Worm (Caenorhabditis elegans): ENCODE data around the gene cux-7.

cux-7 gene

DNA sequence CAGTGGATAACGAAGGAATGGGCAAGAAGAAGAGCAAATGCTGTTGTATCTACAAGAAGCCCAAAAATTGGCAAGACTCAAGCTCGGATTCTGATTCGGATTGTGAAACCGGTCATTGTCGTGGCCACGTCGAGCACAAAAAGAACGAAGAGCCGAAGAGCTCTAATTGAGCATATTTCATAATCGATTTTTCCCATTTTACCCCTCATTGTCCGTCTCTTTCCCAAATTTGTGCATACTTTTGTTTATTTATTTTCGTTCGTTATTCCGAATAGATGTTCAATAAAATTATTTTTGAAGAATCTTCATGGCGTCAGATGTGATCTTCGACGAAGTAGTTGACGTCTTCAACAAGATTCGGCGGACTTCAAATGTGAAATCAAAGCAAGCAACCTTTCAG lies 518 bp upstream of the cux-7 start, which contains the start of gene lig-4:
Gene lig-4 (plus strand): TSS at position 301 of the 400 bp plus-strand sequence.
- no peak for TF ChIP-seq nhr-6 (tag; optimal IDR thresholded peaks at IDR 0.05)
- TF ChIP-seq ZK546.5 (tag; optimal IDR thresholded peaks at IDR 0.05) = no peak
- TF ChIP-seq ces-1 (GFP tag; optimal IDR thresholded peaks at IDR 0.05) = no peak
- no peak for TF ChIP-seq saeg-2 (GFP tag; IDR thresholded peaks at IDR 0.05)
- TF ChIP-seq daf-19 (GFP tag; conservative IDR thresholded peaks at IDR 0.05) = no peak
- TF ChIP-seq nhr-41 (GFP tag; IDR thresholded peaks at IDR 0.05) = no peak
- TF ChIP-seq Y75B8A.6 (GFP tag; IDR thresholded peaks at IDR 0.05) = no peak
- TF ChIP-seq dpl-1 (GFP tag; optimal IDR thresholded peaks at IDR 0.05) = no peak
- TF ChIP-seq rbr-2 (tag; optimal IDR thresholded peaks at IDR 0.05) = no peak
- no peak for TF ChIP-seq zip-2 (tag; optimal IDR thresholded peaks at IDR 0.05)
- no peak for TF ChIP-seq hlh-11 (tag; optimal IDR thresholded peaks at IDR 0.05)
- TF ChIP-seq egl-43 (GFP tag; IDR thresholded peaks at IDR 0.05) = no peak
- no peak for TF ChIP-seq gei-8 (GFP tag; optimal IDR thresholded peaks at IDR 0.05)

DNA sequence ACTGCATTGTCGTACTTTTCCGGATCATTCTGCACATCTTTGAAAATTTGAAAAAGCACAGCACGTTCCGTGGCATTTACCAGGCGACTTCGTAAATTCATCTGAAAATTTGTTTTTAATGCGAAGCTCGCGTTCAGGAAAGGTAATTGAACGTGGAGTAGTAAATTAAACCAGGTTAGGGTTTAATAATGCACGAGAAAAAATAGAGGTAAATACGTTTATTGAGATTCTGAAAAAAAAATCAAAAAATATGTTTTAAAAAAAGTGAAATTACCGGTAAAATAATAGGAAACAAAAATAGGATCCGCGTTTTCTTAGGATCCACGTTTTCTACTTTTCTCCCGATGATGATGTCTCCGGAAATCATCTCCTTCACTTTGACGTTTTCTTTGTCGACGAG lies 2.2 kb downstream of the cux-7 start, which contains the start of gene clk-2:
Gene clk-2 (minus strand): TSS at position 101 of the 400 bp plus-strand sequence.
- TF ChIP-seq nhr-102 (tag; optimal IDR thresholded peaks at IDR 0.05) (no peak), daf-19 (GFP tag; conservative IDR thresholded peaks at IDR 0.05) (no peak), ceh-44 (GFP tag; IDR thresholded peaks at IDR 0.05) (no peak), nhr-6 (tag; optimal IDR thresholded peaks at IDR 0.05) (no peak), F26F4.8 (GFP tag; conservative IDR thresholded peaks at IDR 0.05) (no peak), zfp-2 (tag; optimal IDR thresholded peaks at IDR 0.05) (no peak), dmd-8 (GFP tag; IDR thresholded peaks at IDR 0.05) (no peak), fos-1 (tag; optimal IDR thresholded peaks at IDR 0.05) (no peak)

DNA sequence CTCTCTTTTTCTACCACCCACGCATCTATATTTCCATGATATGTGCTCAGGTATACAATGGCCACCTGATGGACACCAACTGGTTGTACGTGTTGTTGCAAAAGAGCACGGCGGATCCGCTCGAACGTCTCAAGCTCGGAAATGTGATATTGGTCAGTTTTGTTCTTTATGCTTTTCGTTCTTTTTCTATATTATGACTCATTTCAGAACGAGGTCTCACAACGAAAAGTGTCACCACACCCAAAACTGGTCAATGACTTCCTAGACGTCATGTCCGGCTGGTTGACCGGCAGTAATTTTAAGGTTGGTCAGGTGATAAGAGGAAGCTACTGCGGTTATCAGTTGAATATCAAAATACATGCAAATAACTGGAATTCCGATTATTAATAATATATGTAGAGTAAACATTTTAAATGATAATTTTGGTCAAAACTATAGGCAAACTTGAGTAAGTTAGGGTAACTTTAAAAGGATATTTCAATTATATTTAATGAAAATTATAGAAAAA lies 12.5 kb downstream of the cux-7 start, which contains the start of gene cls-1:
Gene cls-1 (plus strand): TSS at position 51 of the 508 bp plus-strand sequence.
- no peak for TF ChIP-seq mxl-2 (GFP tag; conservative IDR thresholded peaks at IDR 0.05)
- TF ChIP-seq nhr-28 (tag; optimal IDR thresholded peaks at IDR 0.05) = no peak
- TF ChIP-seq mdl-1 (tag; optimal IDR thresholded peaks at IDR 0.05) = no peak
- TF ChIP-seq Y75B8A.6 (GFP tag; IDR thresholded peaks at IDR 0.05) = no peak
- no peak for TF ChIP-seq egl-43 (GFP tag; IDR thresholded peaks at IDR 0.05)
- peak; percentile 16 for TF ChIP-seq pqm-1 (tag; optimal IDR thresholded peaks at IDR 0.05)
- peak; percentile 34 for TF ChIP-seq hlh-11 (tag; optimal IDR thresholded peaks at IDR 0.05)
- TF ChIP-seq unc-62 (GFP tag; optimal IDR thresholded peaks at IDR 0.05 in 1 of 2) = peak in 1 of 2 experiments; percentile 53
- no peak for TF ChIP-seq unc-62 (tag; optimal IDR thresholded peaks at IDR 0.05)
- no peak for TF ChIP-seq Y5F2A.4 (GFP tag; optimal IDR thresholded peaks at IDR 0.05)
- no peak for TF ChIP-seq ama-1 (optimal IDR thresholded peaks at IDR 0.05)
- TF ChIP-seq pha-4 (GFP tag; IDR thresholded peaks at IDR 0.05) = no peak
- TF ChIP-seq pha-4 (tag; optimal IDR thresholded peaks at IDR 0.05) = no peak
- no peak for TF ChIP-seq mes-2 (tag; optimal IDR thresholded peaks at IDR 0.05; ENCODE audit: poor library complexity, severe bottlenecking)
- no peak for TF ChIP-seq nhr-76 (tag; optimal IDR thresholded peaks at IDR 0.05)
- TF ChIP-seq unc-39 (tag; optimal IDR thresholded peaks at IDR 0.05) = no peak
- TF ChIP-seq hif-1 (tag; optimal IDR thresholded peaks at IDR 0.05) = no peak
- no peak for TF ChIP-seq dve-1 (tag; optimal IDR thresholded peaks at IDR 0.05; ENCODE audit: insufficient read depth)

DNA sequence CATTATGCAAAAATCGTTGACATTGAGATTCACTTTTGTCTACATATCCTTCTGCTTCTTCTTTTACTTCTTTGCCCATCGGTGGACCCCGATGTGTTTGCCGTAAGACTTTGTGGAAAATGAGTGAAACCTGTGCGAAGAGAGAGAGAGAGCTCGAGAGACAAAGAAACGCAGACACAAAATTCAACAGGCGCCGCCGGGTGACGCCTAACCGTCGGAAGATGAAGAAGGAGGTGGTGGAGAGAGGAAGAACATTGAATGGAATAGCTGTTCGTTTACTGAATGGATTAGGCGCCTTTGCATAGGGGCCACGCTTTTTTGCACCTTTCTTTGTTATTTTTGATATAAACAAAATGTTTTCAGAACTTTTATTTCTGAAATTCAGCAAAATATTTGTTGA lies 13.7 kb downstream of the cux-7 start:
- TF ChIP-seq F37D6.2 (tag; optimal IDR thresholded peaks at IDR 0.05) (no peak), aha-1 (tag) (peak; percentile 70), mxl-2 (GFP tag; conservative IDR thresholded peaks at IDR 0.05) (no peak)

Data from whole organism, L4 larva.